Fruit fly (Drosophila melanogaster) whole organism, embryonic: ENCODE data around the gene Ing5.
A peak's percentile ranks its signal among the peaks of the same experiment; 100 is the strongest.

Experiments
- BEAF-32 ChIP-seq: fragments of 200-800 bp; sonication (Bioruptor generic); optimal IDR thresholded peaks from 3 replicates; lab custom pipeline; 2017; ENCODE audit warnings: missing biosample characterization, missing genetic modification characterization, mild to moderate bottlenecking, moderate library complexity, missing genetic modification reagents
- CG10321 ChIP-seq: fragments of 200-800 bp; sonication (Bioruptor generic); IDR thresholded peaks from 2 replicates; pipeline ENCODE4 v1.3.6; 2022; ENCODE audit warnings: missing biosample characterization, missing genetic modification characterization
- CG12104 ChIP-seq: fragments of 200-800 bp; sonication (Bioruptor generic); optimal IDR thresholded peaks from 3 replicates; lab custom pipeline; 2016; ENCODE audit warnings: missing biosample characterization, missing genetic modification characterization
- CG12155 ChIP-seq: fragments of 200-800 bp; sonication (Bioruptor generic); optimal IDR thresholded peaks from 3 replicates; lab custom pipeline; 2016; ENCODE audit warnings: missing biosample characterization, missing genetic modification characterization
- CG1233 ChIP-seq: fragments of 200-800 bp; sonication (Bioruptor generic); optimal IDR thresholded peaks from 4 replicates; lab custom pipeline; 2018; ENCODE audit warnings: missing biosample characterization, mild to moderate bottlenecking, missing genetic modification characterization
- CG14667 ChIP-seq: fragments of 200-800 bp; sonication (Bioruptor generic); IDR thresholded peaks from 2 replicates; pipeline ENCODE4 v1.3.6; 2022; ENCODE audit warnings: missing biosample characterization, missing genetic modification characterization
- CG14710 ChIP-seq: fragments of 200-800 bp; sonication (Bioruptor generic); optimal IDR thresholded peaks from 3 replicates; lab custom pipeline; 2019; ENCODE audit warnings: missing biosample characterization, mild to moderate bottlenecking, missing genetic modification characterization, moderate library complexity
- CG15514 ChIP-seq: fragments of 200-800 bp; sonication (Bioruptor generic); optimal IDR thresholded peaks from 3 replicates; lab custom pipeline; 2017; ENCODE audit warnings: missing biosample characterization, missing genetic modification characterization, mild to moderate bottlenecking, moderate library complexity, missing genetic modification reagents
- CG16815 ChIP-seq: fragments of 200-800 bp; sonication (Bioruptor generic); optimal IDR thresholded peaks from 3 replicates; lab custom pipeline; 2017; ENCODE audit warnings: missing biosample characterization, mild to moderate bottlenecking, missing genetic modification characterization
- CG17186 ChIP-seq: fragments of 200-800 bp; sonication (Bioruptor generic); optimal IDR thresholded peaks from 3 replicates; lab custom pipeline; 2017; ENCODE audit warnings: missing biosample characterization, missing genetic modification reagents, missing genetic modification characterization
- CG18599 ChIP-seq: fragments of 200-800 bp; sonication (Bioruptor generic); optimal IDR thresholded peaks from 3 replicates; lab custom pipeline; 2017; ENCODE audit warnings: missing biosample characterization, missing genetic modification characterization, mild to moderate bottlenecking, moderate library complexity, missing genetic modification reagents
- CG2120 ChIP-seq: fragments of 200-800 bp; sonication (Bioruptor generic); optimal IDR thresholded peaks from 3 replicates; lab custom pipeline; 2016; ENCODE audit warnings: missing biosample characterization, missing genetic modification characterization
- CG2678 ChIP-seq: fragments of 200-800 bp; sonication (Bioruptor generic); optimal IDR thresholded peaks from 3 replicates; lab custom pipeline; 2019; ENCODE audit warnings: missing biosample characterization, mild to moderate bottlenecking, missing genetic modification characterization, moderate library complexity
- CG2712 ChIP-seq: fragments of 200-800 bp; optimal IDR thresholded peaks from 3 replicates; lab custom pipeline; 2019; ENCODE audit warnings: missing biosample characterization, mild to moderate bottlenecking, missing genetic modification characterization, moderate library complexity
- CG30020 ChIP-seq: fragments of 200-800 bp; optimal IDR thresholded peaks from 2 replicates; lab custom pipeline; 2019; ENCODE audit warnings: missing biosample characterization, mild to moderate bottlenecking, missing genetic modification characterization, moderate library complexity
- CG31224 ChIP-seq: fragments of 200-800 bp; sonication (Bioruptor generic); IDR thresholded peaks from 2 replicates; pipeline ENCODE4 v1.3.6; 2022; ENCODE audit warnings: missing biosample characterization, missing genetic modification characterization
- CG3847 ChIP-seq: fragments of 200-800 bp; sonication (Bioruptor generic); IDR thresholded peaks from 2 replicates; pipeline ENCODE4 v1.3.6; 2022; ENCODE audit warnings: missing biosample characterization, missing genetic modification characterization
- CG42726 ChIP-seq: fragments of 200-800 bp; sonication (Bioruptor generic); IDR thresholded peaks from 2 replicates; pipeline ENCODE4 v1.3.6; 2022; ENCODE audit warnings: missing biosample characterization, missing genetic modification characterization; ENCODE audit not compliant: partially characterized antibody
- CG4730 ChIP-seq: fragments of 200-800 bp; sonication (Bioruptor generic); IDR thresholded peaks from 2 replicates; pipeline ENCODE4 v1.3.6; 2022; ENCODE audit warnings: missing biosample characterization, missing genetic modification characterization
- CG7786 ChIP-seq: fragments of 200-800 bp; sonication (Bioruptor generic); optimal IDR thresholded peaks from 2 replicates; lab custom pipeline; 2016; ENCODE audit warnings: missing biosample characterization, missing genetic modification characterization
- CG8478 ChIP-seq: fragments of >200 bp; optimal IDR thresholded peaks from 2 replicates; lab custom pipeline; 2018
- CG9727 ChIP-seq: fragments of 200-800 bp; sonication (Bioruptor generic); optimal IDR thresholded peaks from 3 replicates; lab custom pipeline; 2017; ENCODE audit warnings: missing biosample characterization, mild to moderate bottlenecking, missing genetic modification characterization
- CG9797 ChIP-seq: fragments of 200-800 bp; sonication (Bioruptor generic); optimal IDR thresholded peaks from 3 replicates; lab custom pipeline; 2018; ENCODE audit warnings: missing biosample characterization, mild to moderate bottlenecking, missing genetic modification characterization
- Dad ChIP-seq: fragments of 200-800 bp; sonication (Bioruptor generic); optimal IDR thresholded peaks from 3 replicates; lab custom pipeline; 2016; ENCODE audit warnings: missing biosample characterization, missing genetic modification characterization
- Dek ChIP-seq: fragments of 200-800 bp; sonication (Bioruptor generic); optimal IDR thresholded peaks from 3 replicates; lab custom pipeline; 2019; ENCODE audit warnings: missing biosample characterization, mild to moderate bottlenecking, missing genetic modification characterization, moderate library complexity
- Dip3 ChIP-seq: fragments of 200-800 bp; sonication (Bioruptor generic); optimal IDR thresholded peaks from 3 replicates; lab custom pipeline; 2016; ENCODE audit warnings: missing biosample characterization, missing genetic modification characterization
- Doc3 ChIP-seq: fragments of 200-800 bp; sonication (Bioruptor generic); IDR thresholded peaks from 3 replicates; pipeline ENCODE4 v1.3.6; 2022; ENCODE audit warnings: missing biosample characterization, missing genetic modification characterization; ENCODE audit not compliant: partially characterized antibody
- E2f1 ChIP-seq: fragments of 200-800 bp; sonication (Bioruptor generic); IDR thresholded peaks from 2 replicates; pipeline ENCODE4 v1.3.6; 2022; ENCODE audit warnings: missing biosample characterization, missing genetic modification characterization
- Eip74EF ChIP-seq, 2 experiments: fragments of 200-800 bp in 1 of 2; fragments of >200 bp in 1 of 2; sonication (Bioruptor generic) in 1 of 2; optimal IDR thresholded peaks; 2 replicates each; lab custom pipeline; 2017 to 2019; ENCODE audit warnings: missing biosample characterization in 2 of 2, missing genetic modification characterization in 2 of 2, mild to moderate bottlenecking in 1 of 2, moderate library complexity in 1 of 2
- Fer1 ChIP-seq: fragments of 200-800 bp; sonication (Bioruptor generic); optimal IDR thresholded peaks from 2 replicates; lab custom pipeline; 2017; ENCODE audit warnings: missing biosample characterization, mild to moderate bottlenecking, missing genetic modification characterization
- HLHmδ ChIP-seq: fragments of 200-800 bp; sonication (Bioruptor generic); optimal IDR thresholded peaks from 2 replicates; lab custom pipeline; 2018; ENCODE audit warnings: missing biosample characterization, mild to moderate bottlenecking, missing genetic modification characterization, moderate library complexity
- NC2α ChIP-seq: fragments of 200-800 bp; sonication (Bioruptor generic); optimal IDR thresholded peaks from 2 replicates; lab custom pipeline; 2016; ENCODE audit warnings: missing biosample characterization, missing genetic modification characterization
- Optix ChIP-seq: fragments of 200-800 bp; sonication (Bioruptor generic); IDR thresholded peaks from 3 replicates; pipeline ENCODE4 v1.3.6; 2022; ENCODE audit warnings: missing biosample characterization, missing genetic modification characterization
- Ravus ChIP-seq: fragments of 200-800 bp; sonication (Bioruptor generic); IDR thresholded peaks from 2 replicates; pipeline ENCODE4 v1.3.6; 2022; ENCODE audit warnings: missing biosample characterization, missing genetic modification characterization
- Rfx ChIP-seq: fragments of 200-800 bp; sonication (Bioruptor generic); IDR thresholded peaks from 2 replicates; pipeline ENCODE4 v1.3.6; 2022; ENCODE audit warnings: missing biosample characterization, missing genetic modification characterization
- bcd ChIP-seq: fragments of 200-800 bp; sonication (Bioruptor generic); optimal IDR thresholded peaks from 2 replicates; lab custom pipeline; 2017; ENCODE audit warnings: missing biosample characterization, mild to moderate bottlenecking, missing genetic modification characterization
- da ChIP-seq: fragments of 200-800 bp; sonication (Bioruptor generic); optimal IDR thresholded peaks from 2 replicates; lab custom pipeline; 2016; ENCODE audit warnings: missing biosample characterization, missing genetic modification characterization
- dysf ChIP-seq: fragments of 200-800 bp; sonication (Bioruptor generic); IDR thresholded peaks from 3 replicates; pipeline ENCODE4 v1.3.6; 2022; ENCODE audit warnings: missing biosample characterization, missing genetic modification characterization
- esg ChIP-seq: fragments of 200-800 bp; sonication (Bioruptor generic); conservative IDR thresholded peaks from 2 replicates; pipeline ENCODE4 v1.3.6; 2022; ENCODE audit warnings: missing biosample characterization, missing genetic modification characterization
- ham ChIP-seq: fragments of 200-800 bp; sonication (Bioruptor generic); IDR thresholded peaks from 2 replicates; pipeline ENCODE4 v1.3.6; 2022; ENCODE audit warnings: missing biosample characterization, missing genetic modification characterization
- knrl ChIP-seq: fragments of 200-800 bp; sonication (Bioruptor generic); IDR thresholded peaks from 3 replicates; pipeline ENCODE4 v1.3.6; 2022; ENCODE audit warnings: missing biosample characterization, missing genetic modification characterization; ENCODE audit not compliant: partially characterized antibody
- lov ChIP-seq, 2 experiments: fragments of 200-800 bp in 1 of 2; fragments of >200 bp in 1 of 2; sonication (Bioruptor generic) in 1 of 2; IDR thresholded peaks in 1 of 2; optimal IDR thresholded peaks in 1 of 2; 2 replicates in 1 of 2; 3 replicates in 1 of 2; pipeline versions ENCODE4 v1.3.6 to Lab custom; 2017 to 2022; ENCODE audit warnings: missing biosample characterization in 1 of 2, missing genetic modification characterization in 1 of 2
- otp ChIP-seq: fragments of 200-800 bp; sonication (Bioruptor generic); IDR thresholded peaks from 3 replicates; pipeline ENCODE4, ENCODE4 v1.3.6; 2022; ENCODE audit warnings: missing biosample characterization, missing genetic modification characterization
- pb ChIP-seq: fragments of 200-800 bp; sonication (Bioruptor generic); optimal IDR thresholded peaks from 3 replicates; lab custom pipeline; 2016; ENCODE audit warnings: missing biosample characterization, missing genetic modification characterization
- pzg ChIP-seq: fragments of 200-800 bp; sonication (Bioruptor generic); optimal IDR thresholded peaks from 3 replicates; lab custom pipeline; 2018; ENCODE audit warnings: missing biosample characterization, mild to moderate bottlenecking, missing genetic modification characterization, moderate library complexity
- rib ChIP-seq: fragments of 200-800 bp; sonication (Bioruptor generic); IDR thresholded peaks from 2 replicates; pipeline ENCODE4 v1.3.6; 2022; ENCODE audit warnings: missing biosample characterization, missing genetic modification characterization
- ro ChIP-seq: fragments of 200-800 bp; sonication (Bioruptor generic); IDR thresholded peaks from 2 replicates; pipeline ENCODE4 v1.3.6; 2022; ENCODE audit warnings: missing biosample characterization, missing genetic modification characterization
- sqz ChIP-seq: fragments of 200-800 bp; sonication (Bioruptor generic); optimal IDR thresholded peaks from 3 replicates; lab custom pipeline; 2018; ENCODE audit warnings: missing biosample characterization, mild to moderate bottlenecking, missing genetic modification characterization
- twi ChIP-seq: fragments of 200-800 bp; optimal IDR thresholded peaks from 2 replicates; lab custom pipeline; 2019; ENCODE audit warnings: missing biosample characterization, mild to moderate bottlenecking, missing genetic modification characterization, moderate library complexity
- zen ChIP-seq: fragments of 200-800 bp; sonication (Bioruptor generic); optimal IDR thresholded peaks from 3 replicates; lab custom pipeline; 2018; ENCODE audit warnings: missing biosample characterization, mild to moderate bottlenecking, missing genetic modification characterization, moderate library complexity
- zf30C ChIP-seq: fragments of 200-800 bp; sonication (Bioruptor generic); optimal IDR thresholded peaks from 3 replicates; lab custom pipeline; 2018; ENCODE audit warnings: missing biosample characterization, mild to moderate bottlenecking, missing genetic modification characterization

The Ing5 gene

dm6 chr2L:13367378-13367777 is 19.7 kb downstream of the Ing5 start, which contains the start of gene Tap42 (continued):
- TF ChIP-seq sqz (GFP tag; lab: Kevin White, UChicago): no peak
- TF ChIP-seq Doc3 (GFP tag; lab: Robert Waterston, UW): no peak
- TF ChIP-seq ham (GFP tag; lab: Robert Waterston, UW): no peak
- no peak for TF ChIP-seq CG8478
- TF ChIP-seq CG2120 (GFP tag; lab: Kevin White, UChicago): peak; percentile 62
- TF ChIP-seq E2f1 (GFP tag; lab: Robert Waterston, UW): no peak
- TF ChIP-seq knrl (GFP tag; lab: Robert Waterston, UW): no peak
- TF ChIP-seq CG31224 (GFP tag; lab: Robert Waterston, UW): no peak
- no peak for TF ChIP-seq CG1233 (GFP tag; lab: Kevin White, UChicago)
- TF ChIP-seq Eip74EF (GFP tag; optimal IDR thresholded peaks at IDR 0.05; lab: Kevin White, UChicago): no peak
- TF ChIP-seq CG14710: peak; percentile 46
- TF ChIP-seq Dad (GFP tag; lab: Kevin White, UChicago): no peak
- no peak for TF ChIP-seq CG14667 (GFP tag; lab: Robert Waterston, UW)
- TF ChIP-seq CG18599: no peak
- TF ChIP-seq lov (optimal IDR thresholded peaks at IDR 0.05; lab: Kevin White, UChicago): no peak
- no peak for TF ChIP-seq lov (GFP tag; IDR thresholded peaks at IDR 0.05; lab: Robert Waterston, UW)
- TF ChIP-seq CG2712: peak; percentile 38
- no peak for TF ChIP-seq CG4730
- TF ChIP-seq Dek (tag; lab: Kevin White, UChicago): peak; percentile 26
- TF ChIP-seq pb (GFP tag; lab: Kevin White, UChicago): no peak
- peak; percentile 22 for TF ChIP-seq CG12155 (GFP tag; lab: Kevin White, UChicago)
- no peak for TF ChIP-seq Optix (GFP tag; lab: Robert Waterston, UW)
- no peak for TF ChIP-seq CG42726 (GFP tag; lab: Robert Waterston, UW)
- TF ChIP-seq CG2678: peak; percentile 22
- no peak for TF ChIP-seq CG16815 (GFP tag; lab: Kevin White, UChicago)
- TF ChIP-seq CG9797: no peak
- TF ChIP-seq BEAF-32 (GFP tag; lab: Kevin White, UChicago): peak; percentile 10
- no peak for TF ChIP-seq CG3847 (GFP tag; lab: Robert Waterston, UW)
- no peak for TF ChIP-seq esg
- TF ChIP-seq Fer1 (GFP tag; lab: Kevin White, UChicago): peak; percentile 52
- TF ChIP-seq bcd (GFP tag; lab: Kevin White, UChicago): no peak
- no peak for TF ChIP-seq CG7786 (GFP tag; lab: Kevin White, UChicago)
- TF ChIP-seq CG15514: peak; percentile 54
- TF ChIP-seq NC2α (GFP tag; lab: Kevin White, UChicago): no peak
- TF ChIP-seq dysf (GFP tag; lab: Robert Waterston, UW): no peak
- TF ChIP-seq otp: no peak
- TF ChIP-seq CG12104 (GFP tag; lab: Kevin White, UChicago): no peak
- peak; percentile 16 for TF ChIP-seq CG30020 (tag; lab: Kevin White, UChicago)
- peak; percentile 61 for TF ChIP-seq Rfx (GFP tag; lab: Robert Waterston, UW)
- peak; percentile 11 for TF ChIP-seq twi (tag; lab: Kevin White, UChicago)
- TF ChIP-seq pzg (GFP tag; lab: Kevin White, UChicago): peak; percentile 45
- no peak for TF ChIP-seq zen (tag; lab: Kevin White, UChicago)
- TF ChIP-seq rib (GFP tag; lab: Robert Waterston, UW): peak; percentile 81; the same call in 1 of the 2 replicates
- no peak for TF ChIP-seq zf30C (GFP tag; lab: Kevin White, UChicago)
- TF ChIP-seq da (GFP tag; lab: Kevin White, UChicago): no peak
- TF ChIP-seq Dip3 (GFP tag; lab: Kevin White, UChicago): no peak
- no peak for TF ChIP-seq CG17186
- TF ChIP-seq CG10321 (GFP tag; lab: Robert Waterston, UW): no peak
- no peak for TF ChIP-seq Ravus (GFP tag; lab: Robert Waterston, UW)
- TF ChIP-seq CG9727: no peak
- TF ChIP-seq HLHmδ: no peak
- no peak for TF ChIP-seq ro (GFP tag; lab: Robert Waterston, UW)
